Worm (Caenorhabditis elegans) whole organism, early embryonic: ENCODE data around the gene grwd-1.

Experiments
- B0310.2 ChIP-seq: sonication (generic microtip); optimal IDR thresholded peaks from 2 replicates; lab custom pipeline; 2016; ENCODE audit warnings: mild to moderate bottlenecking, missing genetic modification characterization, missing compliant biosample characterization
- F13C5.2 ChIP-seq: sonication (generic microtip); optimal IDR thresholded peaks from 2 replicates; lab custom pipeline; 2017; ENCODE audit warnings: mild to moderate bottlenecking, missing genetic modification characterization, inconsistent platforms, missing compliant biosample characterization
- aly-1 ChIP-seq: sonication (generic microtip); optimal IDR thresholded peaks from 2 replicates; lab custom pipeline; 2016; ENCODE audit warnings: missing genetic modification characterization, missing compliant biosample characterization
- ama-1 ChIP-seq: fragments of 150-350 bp; optimal IDR thresholded peaks from 2 replicates; lab custom pipeline; 2014
- ceh-13 ChIP-seq: fragments of 200-800 bp; sonication (Bioruptor generic); optimal IDR thresholded peaks from 2 replicates; lab custom pipeline; 2018; ENCODE audit warnings: mild to moderate bottlenecking, missing genetic modification characterization, missing compliant biosample characterization
- ceh-36 ChIP-seq: sonication (generic microtip); optimal IDR thresholded peaks from 2 replicates; lab custom pipeline; 2016; ENCODE audit warnings: missing genetic modification characterization, inconsistent platforms, missing compliant biosample characterization
- ets-7 ChIP-seq: sonication (generic microtip); optimal IDR thresholded peaks from 2 replicates; lab custom pipeline; 2016; ENCODE audit warnings: missing genotype, missing genetic modification characterization, missing compliant biosample characterization
- flt-1 ChIP-seq: fragments of 200-800 bp; sonication (Bioruptor generic); IDR thresholded peaks from 2 replicates; pipeline ENCODE4 v1.3.6; 2022; ENCODE audit warnings: missing genetic modification characterization, missing compliant biosample characterization
- hmbx-1 ChIP-seq: sonication (generic microtip); optimal IDR thresholded peaks from 2 replicates; lab custom pipeline; 2016; ENCODE audit warnings: mild to moderate bottlenecking, missing genetic modification characterization, missing compliant biosample characterization
- hmg-4 ChIP-seq: fragments of 200-800 bp; sonication (Bioruptor generic); optimal IDR thresholded peaks from 2 replicates; lab custom pipeline; 2018; ENCODE audit warnings: mild to moderate bottlenecking, missing genetic modification characterization, missing compliant biosample characterization
- hnd-1 ChIP-seq: sonication (generic microtip); optimal IDR thresholded peaks from 2 replicates; lab custom pipeline; 2016; ENCODE audit warnings: missing genetic modification characterization, missing compliant biosample characterization
- pes-1 ChIP-seq: fragments of 200-800 bp; sonication (Bioruptor generic); IDR thresholded peaks from 2 replicates; pipeline ENCODE4 v1.3.6; 2022; ENCODE audit warnings: missing genetic modification reagents, missing genetic modification characterization, missing compliant biosample characterization
- scrt-1 ChIP-seq: fragments of 200-800 bp; sonication (Bioruptor generic); IDR thresholded peaks from 2 replicates; pipeline ENCODE4 v1.3.6; 2022; ENCODE audit warnings: missing genetic modification characterization, missing compliant biosample characterization
- sea-1 ChIP-seq: fragments of 200-800 bp; sonication (Bioruptor generic); conservative IDR thresholded peaks from 2 replicates; pipeline ENCODE4 v1.3.6; 2022; ENCODE audit warnings: missing genetic modification characterization, missing compliant biosample characterization
- tbx-11 ChIP-seq: fragments of 200-800 bp; sonication (Bioruptor generic); IDR thresholded peaks from 2 replicates; pipeline ENCODE4 v1.3.6; 2022; ENCODE audit warnings: missing genetic modification characterization, missing compliant biosample characterization
- tbx-37 ChIP-seq: fragments of 200-800 bp; sonication (Bioruptor generic); conservative IDR thresholded peaks from 2 replicates; pipeline ENCODE4 v1.3.6; 2022; ENCODE audit warnings: missing genetic modification reagents, missing genetic modification characterization, missing compliant biosample characterization
- tra-4 ChIP-seq: sonication (generic microtip); optimal IDR thresholded peaks from 2 replicates; lab custom pipeline; 2017; ENCODE audit warnings: missing genetic modification characterization, missing compliant biosample characterization

Gene grwd-1

ce11 chrIII:5202641-5203040, 49.4 kb downstream of the grwd-1 start:
- TF ChIP-seq tra-4 (tag; lab: Kevin White, UChicago) (no peak), sea-1 (GFP tag; lab: Robert Waterston, UW) (no peak), aly-1 (tag; lab: Kevin White, UChicago) (no peak), ets-7 (tag; lab: Kevin White, UChicago) (no peak), ceh-36 (tag; lab: Kevin White, UChicago) (no peak)

- TF ChIP-seq aly-1 (tag; lab: Kevin White, UChicago) (no peak), ama-1 (lab: Kevin White, UChicago) (no peak), sea-1 (GFP tag; lab: Robert Waterston, UW) (no peak), tbx-37 (GFP tag; lab: Robert Waterston, UW) (no peak), scrt-1 (GFP tag; lab: Robert Waterston, UW) (no peak), flt-1 (no peak), hnd-1 (tag; lab: Kevin White, UChicago) (no peak), tbx-11 (GFP tag; lab: Robert Waterston, UW) (no peak), hmg-4 (no peak), ceh-13 (no peak), ets-7 (tag; lab: Kevin White, UChicago) (no peak), F13C5.2 (tag; lab: Kevin White, UChicago) (no peak), hmbx-1 (tag; lab: Kevin White, UChicago) (no peak), tra-4 (tag; lab: Kevin White, UChicago) (no peak), ceh-36 (tag; lab: Kevin White, UChicago) (no peak), pes-1 (GFP tag; lab: Robert Waterston, UW) (no peak), B0310.2 (tag; lab: Kevin White, UChicago) (no peak)
These were observed 50.0 kb downstream of the grwd-1 start for ce11 chrIII:5203310-5203709.
